Fruit fly (Drosophila melanogaster) whole organism, embryonic: ENCODE results near the gene CG44001.

Source experiments
- Asciz ChIP-seq: fragments of 200-800 bp; sonication (Bioruptor generic); optimal IDR thresholded peaks from 2 replicates; lab custom pipeline; 2017; ENCODE audit warnings: missing biosample characterization, mild to moderate bottlenecking, missing genetic modification characterization, missing genetic modification reagents
- Atf6 ChIP-seq: fragments of 200-800 bp; sonication (Bioruptor generic); IDR thresholded peaks from 2 replicates; pipeline ENCODE4 v1.3.6; 2022; ENCODE audit warnings: missing biosample characterization, missing genetic modification characterization
- CG10267 ChIP-seq: fragments of 200-800 bp; sonication (Bioruptor generic); optimal IDR thresholded peaks from 2 replicates; lab custom pipeline; 2018; ENCODE audit warnings: missing biosample characterization, mild to moderate bottlenecking, missing genetic modification characterization, moderate library complexity
- CG10431 ChIP-seq: fragments of 200-800 bp; sonication (Bioruptor generic); optimal IDR thresholded peaks from 3 replicates; lab custom pipeline; 2018; ENCODE audit warnings: missing biosample characterization, mild to moderate bottlenecking, missing genetic modification characterization
- CG11247 ChIP-seq: fragments of 200-800 bp; sonication (Bioruptor generic); IDR thresholded peaks from 2 replicates; pipeline ENCODE4 v1.3.6; 2022; ENCODE audit warnings: missing biosample characterization, missing genetic modification characterization
- CG11560 ChIP-seq: fragments of 200-800 bp; sonication (Bioruptor generic); IDR thresholded peaks from 3 replicates; pipeline ENCODE4 v1.3.6; 2022; ENCODE audit warnings: missing biosample characterization, missing genetic modification characterization
- CG13424 ChIP-seq: fragments of 200-800 bp; sonication (Bioruptor generic); optimal IDR thresholded peaks from 2 replicates; lab custom pipeline; 2019; ENCODE audit warnings: missing biosample characterization, mild to moderate bottlenecking, missing genetic modification characterization, moderate library complexity
- CG14441 ChIP-seq: fragments of 200-800 bp; sonication (Bioruptor generic); IDR thresholded peaks from 2 replicates; pipeline ENCODE4 v1.3.6; 2022; ENCODE audit warnings: missing biosample characterization, missing genetic modification characterization
- CG15269 ChIP-seq: fragments of 200-800 bp; sonication (Bioruptor generic); optimal IDR thresholded peaks from 2 replicates; lab custom pipeline; 2018; ENCODE audit warnings: missing biosample characterization, mild to moderate bottlenecking, missing genetic modification characterization, moderate library complexity
- CG1647 ChIP-seq: fragments of 200-800 bp; sonication (Bioruptor generic); optimal IDR thresholded peaks from 3 replicates; lab custom pipeline; 2016; ENCODE audit warnings: missing biosample characterization, missing genetic modification characterization
- CG16815 ChIP-seq: fragments of 200-800 bp; sonication (Bioruptor generic); optimal IDR thresholded peaks from 3 replicates; lab custom pipeline; 2017; ENCODE audit warnings: missing biosample characterization, mild to moderate bottlenecking, missing genetic modification characterization
- CG1792 ChIP-seq: fragments of 200-800 bp; sonication (Bioruptor generic); optimal IDR thresholded peaks from 2 replicates; lab custom pipeline; 2016; ENCODE audit warnings: missing biosample characterization, missing genetic modification characterization
- CG2889 ChIP-seq: fragments of 200-800 bp; sonication (Bioruptor generic); IDR thresholded peaks from 3 replicates; pipeline ENCODE4 v1.3.6; 2022; ENCODE audit warnings: missing biosample characterization, missing genetic modification characterization
- CG30403 ChIP-seq: fragments of 200-800 bp; sonication (Bioruptor generic); optimal IDR thresholded peaks from 3 replicates; lab custom pipeline; 2016; ENCODE audit warnings: missing biosample characterization, missing genetic modification characterization
- CG33213 ChIP-seq: fragments of 200-800 bp; sonication (Bioruptor generic); optimal IDR thresholded peaks from 3 replicates; lab custom pipeline; 2016; ENCODE audit warnings: missing biosample characterization, missing genetic modification characterization
- CG3847 ChIP-seq: fragments of 200-800 bp; sonication (Bioruptor generic); IDR thresholded peaks from 2 replicates; pipeline ENCODE4 v1.3.6; 2022; ENCODE audit warnings: missing biosample characterization, missing genetic modification characterization
- CG6813 ChIP-seq: fragments of 200-800 bp; sonication (Bioruptor generic); optimal IDR thresholded peaks from 2 replicates; lab custom pipeline; 2017; ENCODE audit warnings: missing biosample characterization, missing genetic modification characterization, mild to moderate bottlenecking, moderate library complexity, missing genetic modification reagents
- CG7556 ChIP-seq: fragments of 200-800 bp; sonication (Bioruptor generic); optimal IDR thresholded peaks from 2 replicates; lab custom pipeline; 2017; ENCODE audit warnings: missing biosample characterization, mild to moderate bottlenecking, missing genetic modification characterization
- CG7839 ChIP-seq: fragments of 200-800 bp; sonication (Bioruptor generic); optimal IDR thresholded peaks from 3 replicates; lab custom pipeline; 2018; ENCODE audit warnings: missing biosample characterization, mild to moderate bottlenecking, missing genetic modification characterization, moderate library complexity
- CkIIα-i1 ChIP-seq: fragments of 200-800 bp; sonication (Bioruptor generic); IDR thresholded peaks from 2 replicates; pipeline ENCODE4 v1.3.6; 2022; ENCODE audit warnings: missing biosample characterization, missing genetic modification characterization
- CoRest ChIP-seq: fragments of 200-800 bp; sonication (Bioruptor generic); optimal IDR thresholded peaks from 3 replicates; lab custom pipeline; 2018; ENCODE audit warnings: missing biosample characterization, mild to moderate bottlenecking, missing genetic modification characterization, moderate library complexity
- D ChIP-seq, 2 experiments: fragments of 200-800 bp in 1 of 2; fragments of >200 bp in 1 of 2; sonication (Bioruptor generic) in 1 of 2; optimal IDR thresholded peaks; 2 replicates in 1 of 2; 3 replicates in 1 of 2; lab custom pipeline; 2017; ENCODE audit warnings: mild to moderate bottlenecking in 1 of 2, missing biosample characterization in 1 of 2, missing genetic modification characterization in 1 of 2, missing genetic modification reagents in 1 of 2
- Eip74EF ChIP-seq, 2 experiments: fragments of 200-800 bp in 1 of 2; fragments of >200 bp in 1 of 2; sonication (Bioruptor generic) in 1 of 2; optimal IDR thresholded peaks; 2 replicates each; lab custom pipeline; 2017 to 2019; ENCODE audit warnings: missing biosample characterization in 2 of 2, missing genetic modification characterization in 2 of 2, mild to moderate bottlenecking in 1 of 2, moderate library complexity in 1 of 2
- Hmx ChIP-seq: fragments of 200-800 bp; sonication (Bioruptor generic); optimal IDR thresholded peaks from 2 replicates; lab custom pipeline; 2016; ENCODE audit warnings: missing biosample characterization, missing genetic modification characterization
- MESR4 ChIP-seq: fragments of 200-800 bp; sonication (Bioruptor generic); optimal IDR thresholded peaks from 2 replicates; lab custom pipeline; 2018; ENCODE audit warnings: missing biosample characterization, mild to moderate bottlenecking, missing genetic modification characterization, moderate library complexity
- NK7.1 ChIP-seq: fragments of 200-800 bp; sonication (Bioruptor generic); optimal IDR thresholded peaks from 3 replicates; lab custom pipeline; 2016; ENCODE audit warnings: missing biosample characterization, missing genetic modification characterization
- NfI ChIP-seq: fragments of 200-800 bp; sonication (Bioruptor generic); optimal IDR thresholded peaks from 3 replicates; lab custom pipeline; 2018; ENCODE audit warnings: missing biosample characterization, mild to moderate bottlenecking, missing genetic modification characterization, moderate library complexity
- Opbp ChIP-seq: fragments of 200-800 bp; sonication (Bioruptor generic); IDR thresholded peaks from 3 replicates; pipeline ENCODE4 v1.3.6; 2022; ENCODE audit warnings: missing biosample characterization, missing genetic modification characterization; ENCODE audit not compliant: partially characterized antibody
- Poxn ChIP-seq: fragments of 200-800 bp; sonication (Bioruptor generic); IDR thresholded peaks from 2 replicates; pipeline ENCODE4 v1.3.6; 2022; ENCODE audit warnings: missing biosample characterization, missing genetic modification characterization
- Rfx ChIP-seq: fragments of 200-800 bp; sonication (Bioruptor generic); IDR thresholded peaks from 2 replicates; pipeline ENCODE4 v1.3.6; 2022; ENCODE audit warnings: missing biosample characterization, missing genetic modification characterization
- Side ChIP-seq: fragments of 200-800 bp; sonication (Bioruptor generic); optimal IDR thresholded peaks from 2 replicates; lab custom pipeline; 2016; ENCODE audit warnings: missing biosample characterization, missing genetic modification characterization
- abd-A ChIP-seq: fragments of 200-800 bp; sonication (Bioruptor generic); optimal IDR thresholded peaks from 3 replicates; lab custom pipeline; 2019; ENCODE audit warnings: missing biosample characterization, mild to moderate bottlenecking, missing genetic modification characterization, moderate library complexity
- ap ChIP-seq: fragments of 200-800 bp; sonication (Bioruptor generic); IDR thresholded peaks from 2 replicates; pipeline ENCODE4 v1.3.6; 2022; ENCODE audit warnings: missing biosample characterization, missing genetic modification characterization
- az2 ChIP-seq: fragments of 200-800 bp; sonication (Bioruptor generic); optimal IDR thresholded peaks from 3 replicates; lab custom pipeline; 2016; ENCODE audit warnings: missing biosample characterization, missing genetic modification characterization
- chinmo ChIP-seq: fragments of 200-800 bp; sonication (Bioruptor generic); IDR thresholded peaks from 4 replicates; pipeline ENCODE4 v1.3.6; 2022; ENCODE audit warnings: missing biosample characterization, missing genetic modification characterization; ENCODE audit not compliant: partially characterized antibody
- crp ChIP-seq, 2 experiments: fragments of 200-800 bp; sonication (Bioruptor generic); optimal IDR thresholded peaks; 2 replicates in 1 of 2; 3 replicates in 1 of 2; lab custom pipeline; 2017; ENCODE audit warnings: missing biosample characterization in 2 of 2, missing genetic modification characterization in 2 of 2, mild to moderate bottlenecking in 1 of 2, moderate library complexity in 1 of 2
- dm ChIP-seq: fragments of 200-800 bp; sonication (Bioruptor generic); optimal IDR thresholded peaks from 3 replicates; lab custom pipeline; 2016; ENCODE audit warnings: missing biosample characterization, missing genetic modification characterization
- fu2 ChIP-seq: fragments of 200-800 bp; sonication (Bioruptor generic); optimal IDR thresholded peaks from 2 replicates; lab custom pipeline; 2016; ENCODE audit warnings: missing biosample characterization, missing genetic modification characterization
- gfzf ChIP-seq: fragments of 200-800 bp; sonication (Bioruptor generic); optimal IDR thresholded peaks from 2 replicates; lab custom pipeline; 2016; ENCODE audit warnings: missing biosample characterization, mild to moderate bottlenecking, missing genetic modification characterization, moderate library complexity
- kah ChIP-seq: fragments of 200-800 bp; sonication (Bioruptor generic); optimal IDR thresholded peaks from 2 replicates; lab custom pipeline; 2018; ENCODE audit warnings: missing biosample characterization, mild to moderate bottlenecking, missing genetic modification characterization
- pan ChIP-seq, 4 experiments: fragments of >200 bp in 3 of 4; fragments of 200-800 bp in 1 of 4; sonication (Bioruptor generic) in 1 of 4; optimal IDR thresholded peaks in 3 of 4; IDR thresholded peaks in 1 of 4; 2 replicates each; pipeline versions ENCODE4 v1.3.6 to Lab custom; 2017 to 2022; ENCODE audit warnings: missing biosample characterization in 2 of 4, missing genetic modification characterization in 2 of 4, mixed read lengths in 1 of 4
- slbo ChIP-seq: fragments of 200-800 bp; sonication (Bioruptor generic); IDR thresholded peaks from 2 replicates; pipeline ENCODE4 v1.3.6; 2022; ENCODE audit warnings: missing biosample characterization, missing genetic modification characterization
- tll ChIP-seq, 2 experiments: fragments of 200-800 bp in 1 of 2; fragments of >200 bp in 1 of 2; sonication (Bioruptor generic) in 1 of 2; optimal IDR thresholded peaks; 2 replicates each; lab custom pipeline; 2017 to 2019; ENCODE audit warnings: missing biosample characterization in 2 of 2, missing genetic modification characterization in 2 of 2, mild to moderate bottlenecking in 1 of 2, moderate library complexity in 1 of 2
- trh ChIP-seq: fragments of 200-800 bp; sonication (Bioruptor generic); optimal IDR thresholded peaks from 2 replicates; lab custom pipeline; 2016; ENCODE audit warnings: missing biosample characterization, missing genetic modification characterization
- twi ChIP-seq: fragments of 200-800 bp; optimal IDR thresholded peaks from 2 replicates; lab custom pipeline; 2019; ENCODE audit warnings: missing biosample characterization, mild to moderate bottlenecking, missing genetic modification characterization, moderate library complexity
- tx ChIP-seq: fragments of 200-800 bp; sonication (Bioruptor generic); optimal IDR thresholded peaks from 2 replicates; lab custom pipeline; 2016; ENCODE audit warnings: missing biosample characterization, missing genetic modification characterization
- usp ChIP-seq: fragments of >200 bp; optimal IDR thresholded peaks from 2 replicates; lab custom pipeline; 2017; ENCODE audit warnings: missing biosample characterization, missing genetic modification characterization
- vfl ChIP-seq: fragments of 200-800 bp; sonication (Bioruptor generic); optimal IDR thresholded peaks from 2 replicates; lab custom pipeline; 2016; ENCODE audit warnings: missing biosample characterization, missing genetic modification characterization
- zfh1 ChIP-seq: fragments of 200-800 bp; sonication (Bioruptor generic); IDR thresholded peaks from 3 replicates; pipeline ENCODE4 v1.3.6; 2022; ENCODE audit warnings: missing biosample characterization, missing genetic modification characterization

Gene CG44001

dm6 chr2L:5080225-5080867 is 37.3 kb downstream of the CG44001 start (continued):
- TF ChIP-seq CoRest, result peak; percentile 18
- no peak for TF ChIP-seq CkIIα-i1
- no peak for TF ChIP-seq pan (optimal IDR thresholded peaks at IDR 0.05; lab: Kevin White, UChicago)
- no peak for TF ChIP-seq pan (GFP tag; optimal IDR thresholded peaks at IDR 0.05 in 1 of 2, IDR thresholded peaks at IDR 0.05 in 1 of 2)
- peak; percentile 32 for TF ChIP-seq CG15269 (tag; lab: Kevin White, UChicago)
- TF ChIP-seq twi (tag; lab: Kevin White, UChicago), result no peak
- TF ChIP-seq CG10431, result no peak
- TF ChIP-seq Poxn, result no peak
- TF ChIP-seq kah (GFP tag; lab: Kevin White, UChicago), result no peak
- TF ChIP-seq CG11247, result no peak
- no peak for TF ChIP-seq CG33213 (GFP tag; lab: Kevin White, UChicago)
- no peak for TF ChIP-seq NfI
- TF ChIP-seq Opbp (GFP tag; lab: Robert Waterston, UW), result no peak
- no peak for TF ChIP-seq CG1792 (GFP tag; lab: Kevin White, UChicago)
- no peak for TF ChIP-seq MESR4 (GFP tag; lab: Kevin White, UChicago)
- no peak for TF ChIP-seq crp (GFP tag; optimal IDR thresholded peaks at IDR 0.05; lab: Kevin White, UChicago)
- TF ChIP-seq ap (GFP tag; lab: Robert Waterston, UW), result no peak
- TF ChIP-seq CG1647 (GFP tag; lab: Kevin White, UChicago), result no peak
- TF ChIP-seq zfh1 (GFP tag; lab: Robert Waterston, UW), result 0 out of 3 replicates have a peak, but pooled peaks have one; percentile 28
- TF ChIP-seq Hmx (GFP tag; lab: Kevin White, UChicago), result no peak
- TF ChIP-seq trh (GFP tag; lab: Kevin White, UChicago), result no peak
- TF ChIP-seq CG13424, result peak; percentile 20
- TF ChIP-seq Atf6 (GFP tag; lab: Robert Waterston, UW), result no peak
- no peak for TF ChIP-seq Side (GFP tag; lab: Kevin White, UChicago)
- TF ChIP-seq usp, result no peak
- no peak for TF ChIP-seq tx (GFP tag; lab: Kevin White, UChicago)
- TF ChIP-seq Eip74EF (GFP tag; optimal IDR thresholded peaks at IDR 0.05; lab: Kevin White, UChicago), result no peak
- TF ChIP-seq CG14441 (GFP tag; lab: Robert Waterston, UW), result no peak
- TF ChIP-seq Rfx (GFP tag; lab: Robert Waterston, UW), result no peak
- no peak for TF ChIP-seq CG11560
- TF ChIP-seq NK7.1, result no peak
- TF ChIP-seq Asciz (GFP tag; lab: Kevin White, UChicago), result no peak
- TF ChIP-seq slbo, result no peak
- TF ChIP-seq fu2 (GFP tag; lab: Kevin White, UChicago), result no peak
- TF ChIP-seq CG7556 (GFP tag; lab: Kevin White, UChicago), result peak; percentile 28
- TF ChIP-seq CG6813 (GFP tag; lab: Kevin White, UChicago), result no peak
- no peak for TF ChIP-seq CG2889 (GFP tag; lab: Robert Waterston, UW)
- TF ChIP-seq dm, result no peak
- no peak for TF ChIP-seq CG16815 (GFP tag; lab: Kevin White, UChicago)
- no peak for TF ChIP-seq gfzf (GFP tag; lab: Kevin White, UChicago)
- TF ChIP-seq chinmo, result 0 out of 4 replicates have a peak, but pooled peaks have one; percentile 20
- TF ChIP-seq tll (GFP tag; optimal IDR thresholded peaks at IDR 0.05; lab: Kevin White, UChicago), result no peak
- no peak for TF ChIP-seq CG3847 (GFP tag; lab: Robert Waterston, UW)
- TF ChIP-seq CG30403 (GFP tag; lab: Kevin White, UChicago), result peak; percentile 10
- TF ChIP-seq CG10267 (tag; lab: Kevin White, UChicago), result no peak
- TF ChIP-seq az2 (GFP tag; lab: Kevin White, UChicago), result no peak
- no peak for TF ChIP-seq vfl (GFP tag; lab: Kevin White, UChicago)
- TF ChIP-seq CG7839 (tag; lab: Kevin White, UChicago), result no peak
- no peak for TF ChIP-seq abd-A (tag; lab: Kevin White, UChicago)
- no peak for TF ChIP-seq D (optimal IDR thresholded peaks at IDR 0.05; lab: Kevin White, UChicago)
- TF ChIP-seq D (GFP tag; optimal IDR thresholded peaks at IDR 0.05; lab: Kevin White, UChicago), result no peak
